Fruit fly (Drosophila melanogaster) whole organism, embryonic: ENCODE results near the gene Ca-Ma2d.

Experiments used
- Atf-2 ChIP-seq: fragments of 200-800 bp; sonication (Bioruptor generic); optimal IDR thresholded peaks from 2 replicates; lab custom pipeline; 2016; ENCODE audit warnings: missing biosample characterization, missing genetic modification characterization
- Atf3 ChIP-seq: fragments of 200-800 bp; sonication (Bioruptor generic); optimal IDR thresholded peaks from 3 replicates; lab custom pipeline; 2016; ENCODE audit warnings: missing biosample characterization, missing genetic modification characterization
- C15 ChIP-seq: fragments of 200-800 bp; sonication (Bioruptor generic); IDR thresholded peaks from 3 replicates; pipeline ENCODE4 v1.3.6; 2022; ENCODE audit warnings: missing biosample characterization, missing genetic modification characterization
- CG11560 ChIP-seq: fragments of 200-800 bp; sonication (Bioruptor generic); IDR thresholded peaks from 3 replicates; pipeline ENCODE4 v1.3.6; 2022; ENCODE audit warnings: missing biosample characterization, missing genetic modification characterization
- CG12659 ChIP-seq: fragments of 200-800 bp; sonication (Bioruptor generic); optimal IDR thresholded peaks from 3 replicates; lab custom pipeline; 2017; ENCODE audit warnings: mild to moderate bottlenecking, missing biosample characterization, missing genetic modification reagents, missing genetic modification characterization
- CG13296 ChIP-seq: fragments of 200-800 bp; sonication (Bioruptor generic); optimal IDR thresholded peaks from 3 replicates; lab custom pipeline; 2018; ENCODE audit warnings: missing biosample characterization, mild to moderate bottlenecking, missing genetic modification characterization
- CG14710 ChIP-seq: fragments of 200-800 bp; sonication (Bioruptor generic); optimal IDR thresholded peaks from 3 replicates; lab custom pipeline; 2019; ENCODE audit warnings: missing biosample characterization, mild to moderate bottlenecking, missing genetic modification characterization, moderate library complexity
- CG15514 ChIP-seq: fragments of 200-800 bp; sonication (Bioruptor generic); optimal IDR thresholded peaks from 3 replicates; lab custom pipeline; 2017; ENCODE audit warnings: missing biosample characterization, missing genetic modification characterization, mild to moderate bottlenecking, moderate library complexity, missing genetic modification reagents
- CG17186 ChIP-seq: fragments of 200-800 bp; sonication (Bioruptor generic); optimal IDR thresholded peaks from 3 replicates; lab custom pipeline; 2017; ENCODE audit warnings: missing biosample characterization, missing genetic modification reagents, missing genetic modification characterization
- CG17802 ChIP-seq: fragments of 200-800 bp; sonication (Bioruptor generic); optimal IDR thresholded peaks from 2 replicates; lab custom pipeline; 2018; ENCODE audit warnings: missing biosample characterization, mild to moderate bottlenecking, missing genetic modification characterization, moderate library complexity
- CG17912 ChIP-seq: fragments of 200-800 bp; sonication (Bioruptor generic); optimal IDR thresholded peaks from 2 replicates; lab custom pipeline; 2018; ENCODE audit warnings: missing biosample characterization, mild to moderate bottlenecking, missing genetic modification characterization
- CG1792 ChIP-seq: fragments of 200-800 bp; sonication (Bioruptor generic); optimal IDR thresholded peaks from 2 replicates; lab custom pipeline; 2016; ENCODE audit warnings: missing biosample characterization, missing genetic modification characterization
- CG18764 ChIP-seq: fragments of 200-800 bp; sonication (Bioruptor generic); optimal IDR thresholded peaks from 3 replicates; lab custom pipeline; 2016; ENCODE audit warnings: missing biosample characterization, missing genetic modification characterization
- CG3163 ChIP-seq: fragments of 200-800 bp; sonication (Bioruptor generic); optimal IDR thresholded peaks from 3 replicates; lab custom pipeline; 2016; ENCODE audit warnings: missing biosample characterization, missing genetic modification characterization
- CG32532 ChIP-seq: fragments of 200-800 bp; sonication (Bioruptor generic); IDR thresholded peaks from 2 replicates; pipeline ENCODE4 v1.3.6; 2022; ENCODE audit warnings: missing biosample characterization, missing genetic modification characterization
- CG4730 ChIP-seq: fragments of 200-800 bp; sonication (Bioruptor generic); IDR thresholded peaks from 2 replicates; pipeline ENCODE4 v1.3.6; 2022; ENCODE audit warnings: missing biosample characterization, missing genetic modification characterization
- CG6854 ChIP-seq: fragments of 200-800 bp; sonication (Bioruptor generic); optimal IDR thresholded peaks from 3 replicates; lab custom pipeline; 2017; ENCODE audit warnings: missing biosample characterization, mild to moderate bottlenecking, missing genetic modification characterization
- CG7372 ChIP-seq: fragments of 200-800 bp; sonication (Bioruptor generic); IDR thresholded peaks from 2 replicates; pipeline ENCODE4 v1.3.6; 2022; ENCODE audit warnings: missing biosample characterization, missing genetic modification characterization
- CG7786 ChIP-seq: fragments of 200-800 bp; sonication (Bioruptor generic); optimal IDR thresholded peaks from 2 replicates; lab custom pipeline; 2016; ENCODE audit warnings: missing biosample characterization, missing genetic modification characterization
- CG9437 ChIP-seq: fragments of 200-800 bp; sonication (Bioruptor generic); optimal IDR thresholded peaks from 2 replicates; lab custom pipeline; 2018; ENCODE audit warnings: missing biosample characterization, mild to moderate bottlenecking, missing genetic modification characterization
- Dref ChIP-seq: fragments of 200-800 bp; sonication (Bioruptor generic); IDR thresholded peaks from 2 replicates; pipeline ENCODE4 v1.3.6; 2022; ENCODE audit warnings: missing biosample characterization, missing genetic modification characterization
- HmgD ChIP-seq: fragments of 200-800 bp; sonication (Bioruptor generic); optimal IDR thresholded peaks from 3 replicates; lab custom pipeline; 2016; ENCODE audit warnings: missing biosample characterization, missing genetic modification characterization
- Kr ChIP-seq: fragments of 200-800 bp; sonication (Bioruptor generic); optimal IDR thresholded peaks from 2 replicates; lab custom pipeline; 2017; ENCODE audit warnings: missing biosample characterization, mild to moderate bottlenecking, missing genetic modification characterization
- Meics ChIP-seq: fragments of 200-800 bp; sonication (Bioruptor generic); optimal IDR thresholded peaks from 2 replicates; lab custom pipeline; 2017; ENCODE audit warnings: missing biosample characterization, mild to moderate bottlenecking, missing genetic modification characterization
- Mrtf ChIP-seq: fragments of 200-800 bp; sonication (Bioruptor generic); IDR thresholded peaks from 3 replicates; pipeline ENCODE4 v1.3.6; 2022; ENCODE audit warnings: missing biosample characterization, missing genetic modification characterization
- Pdp1 ChIP-seq, 2 experiments: fragments of 200-800 bp; sonication (Bioruptor generic); optimal IDR thresholded peaks; 3 replicates each; lab custom pipeline; 2016; ENCODE audit warnings: missing biosample characterization in 2 of 2, missing genetic modification characterization in 2 of 2, mild to moderate bottlenecking in 1 of 2, moderate library complexity in 1 of 2
- Ptx1 ChIP-seq: fragments of 200-800 bp; sonication (Bioruptor generic); IDR thresholded peaks from 2 replicates; pipeline ENCODE4 v1.3.6; 2022; ENCODE audit warnings: missing biosample characterization, missing genetic modification characterization
- Spps ChIP-seq: fragments of 200-800 bp; sonication (Bioruptor generic); optimal IDR thresholded peaks from 2 replicates; lab custom pipeline; 2018; ENCODE audit warnings: missing biosample characterization, mild to moderate bottlenecking, missing genetic modification characterization
- aop ChIP-seq: fragments of 200-800 bp; sonication (Bioruptor generic); IDR thresholded peaks from 2 replicates; pipeline ENCODE4 v1.3.6; 2022; ENCODE audit warnings: missing biosample characterization, missing genetic modification characterization
- ci ChIP-seq: fragments of 200-800 bp; sonication (Bioruptor generic); IDR thresholded peaks from 3 replicates; pipeline ENCODE4 v1.3.6; 2022; ENCODE audit warnings: missing biosample characterization, missing genetic modification characterization
- eve ChIP-seq, 2 experiments: fragments of >200 bp; optimal IDR thresholded peaks; 2 replicates each; lab custom pipeline; 2017; ENCODE audit warnings: missing biosample characterization in 2 of 2, missing genetic modification characterization in 2 of 2
- fd96Cb ChIP-seq: fragments of 200-800 bp; sonication (Bioruptor generic); optimal IDR thresholded peaks from 2 replicates; lab custom pipeline; 2018; ENCODE audit warnings: missing biosample characterization, mild to moderate bottlenecking, missing genetic modification characterization, moderate library complexity
- gro ChIP-seq: fragments of 200-800 bp; sonication (Bioruptor generic); optimal IDR thresholded peaks from 2 replicates; lab custom pipeline; 2016; ENCODE audit warnings: missing biosample characterization, missing genetic modification characterization
- gsb ChIP-seq: fragments of 200-800 bp; sonication (Bioruptor generic); IDR thresholded peaks from 2 replicates; pipeline ENCODE4 v1.3.6; 2022; ENCODE audit warnings: missing biosample characterization, missing genetic modification characterization
- hkb ChIP-seq, 2 experiments: fragments of 200-800 bp in 1 of 2; fragments of >200 bp in 1 of 2; sonication (Bioruptor generic) in 1 of 2; IDR thresholded peaks in 1 of 2; optimal IDR thresholded peaks in 1 of 2; 2 replicates each; pipeline versions ENCODE4 v1.3.6 to Lab custom; 2017 to 2022; ENCODE audit warnings: missing biosample characterization in 1 of 2, missing genetic modification characterization in 1 of 2
- ken ChIP-seq: fragments of 200-800 bp; sonication (Bioruptor generic); IDR thresholded peaks from 3 replicates; pipeline ENCODE4 v1.3.6; 2022; ENCODE audit warnings: missing biosample characterization, missing genetic modification characterization
- kni ChIP-seq: fragments of 200-800 bp; sonication (Bioruptor generic); optimal IDR thresholded peaks from 3 replicates; lab custom pipeline; 2017; ENCODE audit warnings: mild to moderate bottlenecking, missing biosample characterization, missing genetic modification reagents, missing genetic modification characterization
- pho ChIP-seq: fragments of 200-800 bp; sonication (Bioruptor generic); optimal IDR thresholded peaks from 2 replicates; lab custom pipeline; 2016; ENCODE audit warnings: missing biosample characterization, missing genetic modification characterization
- repo ChIP-seq: fragments of 200-800 bp; sonication (Bioruptor generic); optimal IDR thresholded peaks from 2 replicates; lab custom pipeline; 2016; ENCODE audit warnings: missing biosample characterization, missing genetic modification characterization
- sens-2 ChIP-seq: fragments of 200-800 bp; sonication (Bioruptor generic); IDR thresholded peaks from 2 replicates; pipeline ENCODE4 v1.3.6; 2022; ENCODE audit warnings: missing biosample characterization, missing genetic modification characterization
- slou ChIP-seq: fragments of 200-800 bp; sonication (Bioruptor generic); optimal IDR thresholded peaks from 3 replicates; lab custom pipeline; 2016; ENCODE audit warnings: missing biosample characterization, missing genetic modification characterization
- slp2 ChIP-seq: fragments of 200-800 bp; sonication (Bioruptor generic); optimal IDR thresholded peaks from 2 replicates; lab custom pipeline; 2016; ENCODE audit warnings: missing biosample characterization, missing genetic modification characterization
- sqz ChIP-seq: fragments of 200-800 bp; sonication (Bioruptor generic); optimal IDR thresholded peaks from 3 replicates; lab custom pipeline; 2018; ENCODE audit warnings: missing biosample characterization, mild to moderate bottlenecking, missing genetic modification characterization
- unc-4 ChIP-seq: fragments of 200-800 bp; sonication (Bioruptor generic); IDR thresholded peaks from 2 replicates; pipeline ENCODE4 v1.3.6; 2022; ENCODE audit warnings: missing biosample characterization, missing genetic modification characterization; ENCODE audit not compliant: partially characterized antibody
- vvl ChIP-seq: fragments of 200-800 bp; sonication (Bioruptor generic); IDR thresholded peaks from 2 replicates; pipeline ENCODE4 v1.3.6; 2022; ENCODE audit warnings: missing biosample characterization, missing genetic modification characterization
- zen ChIP-seq: fragments of 200-800 bp; sonication (Bioruptor generic); optimal IDR thresholded peaks from 3 replicates; lab custom pipeline; 2018; ENCODE audit warnings: missing biosample characterization, mild to moderate bottlenecking, missing genetic modification characterization, moderate library complexity
- zen2 ChIP-seq: fragments of 200-800 bp; sonication (Bioruptor generic); IDR thresholded peaks from 3 replicates; pipeline ENCODE4 v1.3.6; 2022; ENCODE audit warnings: missing biosample characterization, missing genetic modification characterization; ENCODE audit not compliant: partially characterized antibody

The Ca-Ma2d gene

dm6 chr2L:16269232-16270134 is 38.2 kb downstream of the Ca-Ma2d start (continued):
- TF ChIP-seq aop (GFP tag; lab: Robert Waterston, UW) (no peak), ci (no peak), CG17912 (GFP tag; lab: Kevin White, UChicago) (peak; percentile 92), slp2 (GFP tag; lab: Kevin White, UChicago) (no peak), vvl (GFP tag; lab: Robert Waterston, UW) (no peak), C15 (no peak), repo (peak; percentile 21), CG32532 (no peak), CG14710 (tag; lab: Kevin White, UChicago) (peak; percentile 25), sqz (GFP tag; lab: Kevin White, UChicago) (peak; percentile 92), unc-4 (no peak), CG1792 (GFP tag; lab: Kevin White, UChicago) (no peak), CG9437 (GFP tag; lab: Kevin White, UChicago) (peak; percentile 66), Spps (tag; lab: Kevin White, UChicago) (no peak)

dm6 chr2L:16270667-16271485 is 39.6 kb downstream of the Ca-Ma2d start:
- TF ChIP-seq hkb (optimal IDR thresholded peaks at IDR 0.05; lab: Kevin White, UChicago): no peak
- TF ChIP-seq hkb (GFP tag; IDR thresholded peaks at IDR 0.05; lab: Robert Waterston, UW): no peak
- TF ChIP-seq Kr (GFP tag; lab: Kevin White, UChicago): peak; percentile 21
- no peak for TF ChIP-seq Atf3 (GFP tag; lab: Kevin White, UChicago)
- TF ChIP-seq Mrtf (GFP tag; lab: Robert Waterston, UW): no peak
- TF ChIP-seq CG6854 (GFP tag; lab: Kevin White, UChicago): no peak
- no peak for TF ChIP-seq slou (GFP tag; lab: Kevin White, UChicago)
- TF ChIP-seq C15: no peak
- no peak for TF ChIP-seq Atf-2 (GFP tag; lab: Kevin White, UChicago)
- TF ChIP-seq CG7786 (GFP tag; lab: Kevin White, UChicago): peak; percentile 24
- TF ChIP-seq CG17186 (GFP tag; lab: Kevin White, UChicago): no peak
- no peak for TF ChIP-seq zen (tag; lab: Kevin White, UChicago)
- no peak for TF ChIP-seq sens-2
- no peak for TF ChIP-seq CG11560 (tag; lab: Robert Waterston, UW)
- TF ChIP-seq Meics: peak; percentile 53
- no peak for TF ChIP-seq CG17802 (tag; lab: Kevin White, UChicago)
- TF ChIP-seq eve (GFP tag; optimal IDR thresholded peaks at IDR 0.05; lab: Kevin White, UChicago): peak in 1 of 2 experiments; percentile 48
- TF ChIP-seq fd96Cb (tag; lab: Kevin White, UChicago): peak; percentile 27
- TF ChIP-seq pho (GFP tag; lab: Kevin White, UChicago): no peak
- TF ChIP-seq CG18764 (GFP tag; lab: Kevin White, UChicago): no peak
- TF ChIP-seq CG12659: peak; percentile 0
- TF ChIP-seq CG13296 (GFP tag; lab: Kevin White, UChicago): no peak
- no peak for TF ChIP-seq ken (GFP tag; lab: Robert Waterston, UW)
- TF ChIP-seq kni (GFP tag; lab: Kevin White, UChicago): no peak
- no peak for TF ChIP-seq CG7372
- peak; percentile 5 for TF ChIP-seq CG15514 (GFP tag; lab: Kevin White, UChicago)
- TF ChIP-seq gro (GFP tag; lab: Kevin White, UChicago): no peak
- no peak for TF ChIP-seq unc-4
- TF ChIP-seq Pdp1 (GFP tag; optimal IDR thresholded peaks at IDR 0.05; lab: Kevin White, UChicago): no peak
- TF ChIP-seq HmgD (GFP tag; lab: Kevin White, UChicago): no peak
- no peak for TF ChIP-seq Ptx1 (GFP tag; lab: Robert Waterston, UW)
- TF ChIP-seq gsb (GFP tag; lab: Robert Waterston, UW): no peak
- no peak for TF ChIP-seq Dref (GFP tag; lab: Robert Waterston, UW)
- no peak for TF ChIP-seq CG4730 (GFP tag; lab: Robert Waterston, UW)
- TF ChIP-seq zen2: no peak
- no peak for TF ChIP-seq CG3163 (GFP tag; lab: Kevin White, UChicago)
